Worm (Caenorhabditis elegans): ENCODE results near the gene Y57G11B.8.

ce11 chrIV:14574282-14574869, 4.1 kb downstream of the Y57G11B.8 start, which contains the start of the genes Y57G11B.3 and Y57G11B.5:
- TF ChIP-seq unc-39 (tag; optimal IDR thresholded peaks at IDR 0.05) (no peak), lin-13 (GFP tag; optimal IDR thresholded peaks at IDR 0.05) (no peak), nhr-76 (tag; optimal IDR thresholded peaks at IDR 0.05) (no peak), daf-12 (tag; optimal IDR thresholded peaks at IDR 0.05) (no peak), nhr-11 (tag; optimal IDR thresholded peaks at IDR 0.05) (no peak)

Data from whole organism, L4 larva.